Worm (Caenorhabditis elegans) whole organism, young adult: ENCODE measurements around the gene Y7A5A.7.

Source experiments
- F10E7.11 ChIP-seq: sonication (generic microtip); optimal IDR thresholded peaks from 2 replicates; lab custom pipeline; 2017; ENCODE audit warnings: mild to moderate bottlenecking, missing genetic modification characterization, moderate library complexity, missing compliant biosample characterization
- ama-1 ChIP-seq, 3 experiments: fragments of 150-350 bp in 1 of 3; sonication (generic microtip) in 2 of 3; optimal IDR thresholded peaks; 2 replicates each; lab custom pipeline; 2014 to 2018; ENCODE audit warnings: missing biosample characterization in 2 of 3, missing genetic modification characterization in 2 of 3, missing genetic modification reagents in 2 of 3
- ceh-58 ChIP-seq: fragments of 200-800 bp; sonication (Bioruptor generic); IDR thresholded peaks from 2 replicates; pipeline ENCODE4 v1.3.6; 2022; ENCODE audit warnings: missing genetic modification characterization, missing compliant biosample characterization
- madf-6 ChIP-seq: fragments of 200-800 bp; sonication (Bioruptor generic); IDR thresholded peaks from 2 replicates; pipeline ENCODE4 v1.3.6; 2022; ENCODE audit warnings: missing genetic modification reagents, missing genetic modification characterization, missing compliant biosample characterization
- mxl-1 ChIP-seq: sonication (generic microtip); optimal IDR thresholded peaks from 2 replicates; lab custom pipeline; 2016; ENCODE audit warnings: missing genetic modification characterization, missing compliant biosample characterization

ce11 chrX:15841086-15841622 lies 37.2 kb upstream of the Y7A5A.7 start, which contains the start of gene serp-1.1:
- TF ChIP-seq F10E7.11 (tag; lab: Kevin White, UChicago) (no peak), ama-1 (optimal IDR thresholded peaks at IDR 0.05; lab: Kevin White, UChicago) (no peak), ama-1 (GFP tag; optimal IDR thresholded peaks at IDR 0.05; lab: Kevin White, UChicago) (no peak), madf-6 (GFP tag; lab: Robert Waterston, UW) (no peak; the same call in 1 of the 2 replicates), ceh-58 (GFP tag; lab: Robert Waterston, UW) (no peak), mxl-1 (peak; percentile 38)
